Fruit fly (Drosophila melanogaster): Measurements from ENCODE around the gene CG14314.

CG14314 gene

dm6 chr3R:18244171-18245043, 28.5 kb downstream of the CG14314 start (continued):
- TF ChIP-seq CG11085 (GFP tag; IDR thresholded peaks at IDR 0.05): 0 out of 2 replicates have a peak, but pooled peaks have one; percentile 25
- peak; percentile 21; the same call in 1 of the 2 replicates for TF ChIP-seq CG3847 (GFP tag; IDR thresholded peaks at IDR 0.05)
- peak; percentile 91 for TF ChIP-seq abd-A (tag; optimal IDR thresholded peaks at IDR 0.05)
- TF ChIP-seq kay (GFP tag; optimal IDR thresholded peaks at IDR 0.05): peak; percentile 55
- TF ChIP-seq yki (optimal IDR thresholded peaks at IDR 0.05): peak; percentile 81
- TF ChIP-seq emc (GFP tag; optimal IDR thresholded peaks at IDR 0.05): no peak
- peak; percentile 25 for TF ChIP-seq CG10209 (GFP tag; optimal IDR thresholded peaks at IDR 0.05)
- peak; percentile 69 for TF ChIP-seq ERR (GFP tag; optimal IDR thresholded peaks at IDR 0.05)
- TF ChIP-seq CG9437 (GFP tag; optimal IDR thresholded peaks at IDR 0.05): peak; percentile 22
- 0 out of 3 replicates have a peak, but pooled peaks have one; percentile 13 for TF ChIP-seq tgo (GFP tag; IDR thresholded peaks at IDR 0.05)
- peak; percentile 32 for TF ChIP-seq CG2712 (tag; optimal IDR thresholded peaks at IDR 0.05)
- no peak; the same call in 1 of the 2 replicates for TF ChIP-seq ato (GFP tag; IDR thresholded peaks at IDR 0.05; ENCODE audit: partially characterized antibody)
- peak; percentile 8 for TF ChIP-seq pzg (GFP tag; optimal IDR thresholded peaks at IDR 0.05)
- peak; percentile 15 for TF ChIP-seq Deaf1 (tag; optimal IDR thresholded peaks at IDR 0.05)
- TF ChIP-seq her (GFP tag; optimal IDR thresholded peaks at IDR 0.05): peak; percentile 11
- TF ChIP-seq CG12155 (GFP tag; optimal IDR thresholded peaks at IDR 0.05): no peak
- peak; percentile 42; the same call in 1 of the 2 replicates for TF ChIP-seq lmd (GFP tag; IDR thresholded peaks at IDR 0.05)
- TF ChIP-seq cg (GFP tag; optimal IDR thresholded peaks at IDR 0.05): peak; percentile 92
- peak; percentile 38 for TF ChIP-seq Oli (tag; optimal IDR thresholded peaks at IDR 0.05)
- TF ChIP-seq tll (GFP tag; optimal IDR thresholded peaks at IDR 0.05): no peak
- TF ChIP-seq Dp (GFP tag; optimal IDR thresholded peaks at IDR 0.05): peak; percentile 28
- peak; percentile 28 for TF ChIP-seq exex (tag; optimal IDR thresholded peaks at IDR 0.05)
- peak; percentile 4 for TF ChIP-seq bcd (GFP tag; optimal IDR thresholded peaks at IDR 0.05)
- peak; percentile 29; the same call in 1 of the 2 replicates for TF ChIP-seq Ptx1 (GFP tag; IDR thresholded peaks at IDR 0.05)
- peak; percentile 15 for TF ChIP-seq CG1603 (tag; optimal IDR thresholded peaks at IDR 0.05)
- TF ChIP-seq Neu2 (GFP tag; optimal IDR thresholded peaks at IDR 0.05; ENCODE audit: borderline replicate concordance): no peak
- peak; percentile 36 for TF ChIP-seq unc-4 (GFP tag; IDR thresholded peaks at IDR 0.05; ENCODE audit: partially characterized antibody)
- TF ChIP-seq dmrt99B (tag; optimal IDR thresholded peaks at IDR 0.05): peak; percentile 14
- no peak for TF ChIP-seq CG14050 (GFP tag; IDR thresholded peaks at IDR 0.05)
- peak; percentile 16 for TF ChIP-seq grau (tag; optimal IDR thresholded peaks at IDR 0.05)
- peak; percentile 42 for TF ChIP-seq ttk (GFP tag; IDR thresholded peaks at IDR 0.05)
- TF ChIP-seq CG15269 (tag; optimal IDR thresholded peaks at IDR 0.05): peak; percentile 29
- 0 out of 2 replicates have a peak, but pooled peaks have one; percentile 11 for TF ChIP-seq CG31441 (GFP tag; IDR thresholded peaks at IDR 0.05)
- TF ChIP-seq E2f1 (GFP tag; IDR thresholded peaks at IDR 0.05): peak; percentile 36; the same call in 1 of the 2 replicates
- no peak for TF ChIP-seq CG12236 (GFP tag; optimal IDR thresholded peaks at IDR 0.05)
- TF ChIP-seq nom (GFP tag; optimal IDR thresholded peaks at IDR 0.05): peak; percentile 61
- TF ChIP-seq ftz-f1 (GFP tag; optimal IDR thresholded peaks at IDR 0.05): peak; percentile 98
- no peak for TF ChIP-seq GATAe (GFP tag; conservative IDR thresholded peaks at IDR 0.05)
- no peak for TF ChIP-seq trh (GFP tag; optimal IDR thresholded peaks at IDR 0.05)
- peak; percentile 18 for TF ChIP-seq Hand (GFP tag; optimal IDR thresholded peaks at IDR 0.05)
- no peak for TF ChIP-seq schlank (tag; optimal IDR thresholded peaks at IDR 0.05)
- no peak for TF ChIP-seq danr (GFP tag; IDR thresholded peaks at IDR 0.05)
- TF ChIP-seq zfh1 (GFP tag; IDR thresholded peaks at IDR 0.05): 0 out of 3 replicates have a peak, but pooled peaks have one; percentile 41
- peak; percentile 16 for TF ChIP-seq CG2678 (tag; optimal IDR thresholded peaks at IDR 0.05)
- no peak for TF ChIP-seq cad (GFP tag; optimal IDR thresholded peaks at IDR 0.05)
- TF ChIP-seq CG18599 (GFP tag; optimal IDR thresholded peaks at IDR 0.05): peak; percentile 17
- 0 out of 2 replicates have a peak, but pooled peaks have one; percentile 38 for TF ChIP-seq CG8765 (GFP tag; IDR thresholded peaks at IDR 0.05)
- TF ChIP-seq CG12769 (tag; optimal IDR thresholded peaks at IDR 0.05): peak; percentile 55

Data from whole organism, embryonic.